Worm (Caenorhabditis elegans) whole organism, L2 larva: ENCODE measurements around the gene tag-51.

Experiments
- C34F6.9 ChIP-seq: fragments of 150-350 bp; optimal IDR thresholded peaks from 2 replicates; lab custom pipeline; 2014; ENCODE audit warnings: missing biosample characterization, missing genetic modification characterization
- F13H6.1 ChIP-seq: sonication (generic microtip); optimal IDR thresholded peaks from 2 replicates; lab custom pipeline; 2016; ENCODE audit warnings: missing genetic modification characterization, missing compliant biosample characterization
- Y55F3AM.14 ChIP-seq: fragments of 200-800 bp; sonication (Bioruptor generic); optimal IDR thresholded peaks from 2 replicates; lab custom pipeline; 2018; ENCODE audit warnings: mild to moderate bottlenecking, missing genetic modification characterization, missing compliant biosample characterization
- ZK546.5 ChIP-seq: sonication (generic microtip); optimal IDR thresholded peaks from 2 replicates; lab custom pipeline; 2017; ENCODE audit warnings: missing biosample characterization, missing genetic modification characterization
- alr-1 ChIP-seq: fragments of 150-350 bp; optimal IDR thresholded peaks from 2 replicates; lab custom pipeline; 2014; ENCODE audit warnings: missing biosample characterization, missing genetic modification characterization
- ama-1 ChIP-seq: fragments of 150-350 bp; optimal IDR thresholded peaks from 2 replicates; lab custom pipeline; 2018; ENCODE audit warnings: inconsistent platforms
- blmp-1 ChIP-seq: sonication (generic microtip); optimal IDR thresholded peaks from 2 replicates; lab custom pipeline; 2017; ENCODE audit warnings: missing genetic modification characterization, mild to moderate bottlenecking, missing compliant biosample characterization, antibody characterized with exemption, moderate library complexity; ENCODE audit not compliant: insufficient read depth
- ceh-82 ChIP-seq: fragments of 150-350 bp; optimal IDR thresholded peaks from 2 replicates; lab custom pipeline; 2014; ENCODE audit warnings: missing biosample characterization, missing genetic modification characterization
- crh-2 ChIP-seq: sonication (generic microtip); optimal IDR thresholded peaks from 2 replicates; lab custom pipeline; 2017; ENCODE audit warnings: missing biosample characterization, missing genetic modification characterization
- dmd-4 ChIP-seq: sonication (generic microtip); optimal IDR thresholded peaks from 2 replicates; lab custom pipeline; 2017; ENCODE audit warnings: missing biosample characterization, missing genetic modification characterization
- egl-27 ChIP-seq: sonication (generic microtip); optimal IDR thresholded peaks from 3 replicates; lab custom pipeline; 2017; ENCODE audit warnings: missing biosample characterization, missing genetic modification reagents, missing genetic modification characterization
- elt-1 ChIP-seq: fragments of 150-350 bp; optimal IDR thresholded peaks from 2 replicates; lab custom pipeline; 2014; ENCODE audit warnings: missing biosample characterization, missing genetic modification characterization
- elt-3 ChIP-seq: sonication (generic microtip); optimal IDR thresholded peaks from 2 replicates; lab custom pipeline; 2017; ENCODE audit warnings: missing biosample characterization, missing genetic modification characterization
- fos-1 ChIP-seq: fragments of 150-350 bp; optimal IDR thresholded peaks from 2 replicates; lab custom pipeline; 2014; ENCODE audit warnings: missing biosample characterization, missing genetic modification characterization
- gmeb-1 ChIP-seq: fragments of 150-350 bp; optimal IDR thresholded peaks from 2 replicates; lab custom pipeline; 2014; ENCODE audit warnings: missing biosample characterization, missing genetic modification characterization
- lin-11 ChIP-seq: fragments of 150-350 bp; sonication (generic microtip); optimal IDR thresholded peaks from 2 replicates; lab custom pipeline; 2014; ENCODE audit warnings: missing biosample characterization, missing genetic modification characterization, inconsistent platforms, mixed read lengths
- lin-13 ChIP-seq: fragments of 150-350 bp; optimal IDR thresholded peaks from 2 replicates; lab custom pipeline; 2014; ENCODE audit warnings: missing biosample characterization, missing genetic modification reagents, missing genetic modification characterization
- lin-39 ChIP-seq: fragments of 150-350 bp; optimal IDR thresholded peaks from 2 replicates; lab custom pipeline; 2014; ENCODE audit warnings: missing biosample characterization, missing genetic modification reagents, missing genetic modification characterization
- lsy-2 ChIP-seq, 2 experiments: fragments of 150-350 bp in 1 of 2; sonication (generic microtip) in 1 of 2; optimal IDR thresholded peaks; 2 replicates each; lab custom pipeline; 2014 to 2017; ENCODE audit warnings: missing biosample characterization in 2 of 2, missing genetic modification characterization in 2 of 2
- mab-5 ChIP-seq: fragments of 150-350 bp; optimal IDR thresholded peaks from 2 replicates; lab custom pipeline; 2014; ENCODE audit warnings: missing biosample characterization, missing genetic modification characterization
- mbf-1 ChIP-seq: sonication (generic microtip); optimal IDR thresholded peaks from 2 replicates; lab custom pipeline; 2017; ENCODE audit warnings: missing biosample characterization, missing genetic modification characterization
- nhr-11 ChIP-seq: fragments of 150-350 bp; optimal IDR thresholded peaks from 2 replicates; lab custom pipeline; 2014; ENCODE audit warnings: missing biosample characterization, missing genetic modification characterization
- nhr-129 ChIP-seq: fragments of 150-350 bp; optimal IDR thresholded peaks from 2 replicates; lab custom pipeline; 2014; ENCODE audit warnings: missing biosample characterization, missing genetic modification characterization
- nhr-21 ChIP-seq: fragments of 150-350 bp; optimal IDR thresholded peaks from 2 replicates; lab custom pipeline; 2014; ENCODE audit warnings: missing biosample characterization, missing genetic modification characterization
- nhr-23 ChIP-seq: fragments of 150-350 bp; optimal IDR thresholded peaks from 2 replicates; lab custom pipeline; 2014; ENCODE audit warnings: missing biosample characterization, missing genetic modification reagents, missing genetic modification characterization
- nhr-237 ChIP-seq: fragments of 150-350 bp; optimal IDR thresholded peaks from 2 replicates; lab custom pipeline; 2014; ENCODE audit warnings: missing biosample characterization, missing genetic modification characterization
- nhr-25 ChIP-seq: fragments of 150-350 bp; sonication (generic microtip); optimal IDR thresholded peaks from 3 replicates; lab custom pipeline; 2014; ENCODE audit warnings: missing biosample characterization, missing genetic modification characterization
- nhr-6 ChIP-seq: fragments of 150-350 bp; optimal IDR thresholded peaks from 2 replicates; lab custom pipeline; 2014; ENCODE audit warnings: missing biosample characterization, missing genetic modification characterization
- nhr-77 ChIP-seq: fragments of 150-350 bp; optimal IDR thresholded peaks from 2 replicates; lab custom pipeline; 2014; ENCODE audit warnings: missing biosample characterization, missing genetic modification characterization
- peb-1 ChIP-seq: fragments of 150-350 bp; optimal IDR thresholded peaks from 2 replicates; lab custom pipeline; 2014; ENCODE audit warnings: missing biosample characterization, missing genetic modification characterization
- sem-4 ChIP-seq: fragments of 150-350 bp; optimal IDR thresholded peaks from 2 replicates; lab custom pipeline; 2014; ENCODE audit warnings: missing biosample characterization, missing genetic modification reagents, missing genetic modification characterization
- skn-1 ChIP-seq: sonication (generic microtip); optimal IDR thresholded peaks from 2 replicates; lab custom pipeline; 2017; ENCODE audit warnings: missing biosample characterization, missing genetic modification characterization
- sma-3 ChIP-seq: sonication (generic microtip); optimal IDR thresholded peaks from 2 replicates; lab custom pipeline; 2016; ENCODE audit warnings: missing genetic modification reagents, missing genetic modification characterization, missing compliant biosample characterization
- unc-39 ChIP-seq: fragments of 150-350 bp; optimal IDR thresholded peaks from 2 replicates; lab custom pipeline; 2014; ENCODE audit warnings: missing biosample characterization, missing genetic modification characterization
- unc-62 ChIP-seq: fragments of 150-350 bp; optimal IDR thresholded peaks from 2 replicates; lab custom pipeline; 2014; ENCODE audit warnings: missing biosample characterization, missing genetic modification reagents, missing genetic modification characterization

Gene tag-51

ce11 chrIII:901148-901547, 47.1 kb downstream of the tag-51 start, which contains the start of gene sucl-2:
Gene sucl-2 (minus strand): TSS chrIII:901412.
- TF ChIP-seq nhr-25 (no peak), alr-1 (tag; lab: Kevin White, UChicago) (no peak), lsy-2 (tag; optimal IDR thresholded peaks at IDR 0.05; lab: Kevin White, UChicago) (no peak), dmd-4 (tag; lab: Kevin White, UChicago) (no peak), F13H6.1 (tag; lab: Kevin White, UChicago) (no peak), nhr-77 (tag; lab: Kevin White, UChicago) (no peak), egl-27 (tag; lab: Kevin White, UChicago) (no peak), lin-39 (tag; lab: Kevin White, UChicago) (no peak), lin-11 (tag; lab: Kevin White, UChicago) (no peak), nhr-6 (tag; lab: Kevin White, UChicago) (no peak), blmp-1 (tag; lab: Kevin White, UChicago) (no peak), Y55F3AM.14 (no peak), lin-13 (no peak), crh-2 (tag; lab: Kevin White, UChicago) (no peak), elt-1 (no peak), nhr-11 (tag; lab: Kevin White, UChicago) (no peak), nhr-237 (no peak)
- TF ChIP-seq, all 48 proteins: peak for 0

ce11 chrIII:901600-902250, 47.7 kb downstream of the tag-51 start:
- TF ChIP-seq ceh-82 (tag; lab: Kevin White, UChicago) (no peak), elt-3 (tag; lab: Kevin White, UChicago) (no peak), peb-1 (no peak), dmd-4 (tag; lab: Kevin White, UChicago) (no peak), lin-13 (peak; percentile 34), mbf-1 (tag; lab: Kevin White, UChicago) (no peak), mab-5 (tag; lab: Kevin White, UChicago) (no peak), Y55F3AM.14 (no peak), unc-62 (GFP tag; lab: Kevin White, UChicago) (no peak), crh-2 (tag; lab: Kevin White, UChicago) (no peak), egl-27 (tag; lab: Kevin White, UChicago) (no peak), nhr-23 (tag; lab: Kevin White, UChicago) (no peak), ama-1 (lab: Kevin White, UChicago) (no peak), sma-3 (GFP tag; lab: Kevin White, UChicago) (no peak), C34F6.9 (peak; percentile 35), lin-11 (tag; lab: Kevin White, UChicago) (no peak), nhr-11 (tag; lab: Kevin White, UChicago) (no peak), nhr-129 (tag; lab: Kevin White, UChicago) (no peak), nhr-21 (tag; lab: Kevin White, UChicago) (no peak), alr-1 (tag; lab: Kevin White, UChicago) (no peak), skn-1 (tag; lab: Kevin White, UChicago) (no peak), nhr-6 (tag; lab: Kevin White, UChicago) (no peak), unc-39 (no peak), ZK546.5 (tag; lab: Kevin White, UChicago) (no peak), nhr-237 (no peak), lsy-2 (tag; optimal IDR thresholded peaks at IDR 0.05; lab: Kevin White, UChicago) (peak in 1 of 2 experiments; percentile 44), gmeb-1 (tag; lab: Kevin White, UChicago) (peak; percentile 54), sem-4 (tag; lab: Kevin White, UChicago) (no peak), elt-1 (no peak), fos-1 (tag; lab: Kevin White, UChicago) (no peak)
